Worm (Caenorhabditis elegans): ENCODE measurements around the gene C56G3.2.

C56G3.2 gene

ce11 chrX:7334302-7334724, 31.1 kb upstream of the C56G3.2 start, which contains the start of gene epg-7 (continued):
- TF ChIP-seq ref-2 (tag; optimal IDR thresholded peaks at IDR 0.05), result peak; percentile 82
- TF ChIP-seq ceh-14 (tag; optimal IDR thresholded peaks at IDR 0.05), result peak; percentile 41
- TF ChIP-seq sdc-2 (tag; optimal IDR thresholded peaks at IDR 0.05), result peak; percentile 65
- no peak for TF ChIP-seq Y22D7AL.16 (tag; optimal IDR thresholded peaks at IDR 0.05)
- TF ChIP-seq rnt-1 (tag; optimal IDR thresholded peaks at IDR 0.05), result peak; percentile 81
- no peak for TF ChIP-seq fkh-6 (tag; optimal IDR thresholded peaks at IDR 0.05)
- TF ChIP-seq odd-2 (tag; optimal IDR thresholded peaks at IDR 0.05), result no peak
- no peak for TF ChIP-seq ceh-6 (GFP tag; optimal IDR thresholded peaks at IDR 0.05)
- peak; percentile 17; the same call in 1 of the 2 replicates for TF ChIP-seq sox-2 (GFP tag; IDR thresholded peaks at IDR 0.05)
- no peak for TF ChIP-seq eyg-1 (tag; optimal IDR thresholded peaks at IDR 0.05)
- TF ChIP-seq pros-1 (tag; optimal IDR thresholded peaks at IDR 0.05), result peak; percentile 91
- TF ChIP-seq pha-4 (tag; optimal IDR thresholded peaks at IDR 0.05), result no peak
- no peak for TF ChIP-seq nhr-11 (tag; optimal IDR thresholded peaks at IDR 0.05)
- peak; percentile 63 for TF ChIP-seq pqm-1 (tag; optimal IDR thresholded peaks at IDR 0.05)
- no peak for TF ChIP-seq lim-6 (tag; optimal IDR thresholded peaks at IDR 0.05)
- TF ChIP-seq gmeb-2 (tag; optimal IDR thresholded peaks at IDR 0.05), result no peak
- peak; percentile 63 for TF ChIP-seq ceh-34 (tag; optimal IDR thresholded peaks at IDR 0.05)
- TF ChIP-seq elt-4 (tag; optimal IDR thresholded peaks at IDR 0.05), result no peak
- TF ChIP-seq nfya-1 (tag; optimal IDR thresholded peaks at IDR 0.05), result peak; percentile 90
- no peak for TF ChIP-seq zip-5 (tag; optimal IDR thresholded peaks at IDR 0.05)
- peak; percentile 48 for TF ChIP-seq unc-55 (GFP tag; optimal IDR thresholded peaks at IDR 0.05)
- TF ChIP-seq F13H6.1 (tag; optimal IDR thresholded peaks at IDR 0.05), result peak; percentile 74

ce11 chrX:7340394-7340793, 25.0 kb upstream of the C56G3.2 start:
- TF ChIP-seq lim-6 (tag; optimal IDR thresholded peaks at IDR 0.05) (no peak), ceh-22 (tag; optimal IDR thresholded peaks at IDR 0.05) (no peak), hlh-13 (GFP tag; optimal IDR thresholded peaks at IDR 0.05) (no peak), K09A11.1 (tag; optimal IDR thresholded peaks at IDR 0.05; ENCODE audit: insufficient read depth) (no peak), unc-86 (tag; optimal IDR thresholded peaks at IDR 0.05) (no peak), nfya-1 (tag; optimal IDR thresholded peaks at IDR 0.05) (no peak), hlh-30 (tag; optimal IDR thresholded peaks at IDR 0.05; ENCODE audit: insufficient read depth) (no peak), ceh-48 (tag; optimal IDR thresholded peaks at IDR 0.05) (no peak), T23F11.4 (GFP tag; optimal IDR thresholded peaks at IDR 0.05) (no peak), fax-1 (tag; optimal IDR thresholded peaks at IDR 0.05) (no peak), ahr-1 (tag; optimal IDR thresholded peaks at IDR 0.05) (no peak), ama-1 (optimal IDR thresholded peaks at IDR 0.05) (no peak), C38D4.7 (GFP tag; optimal IDR thresholded peaks at IDR 0.05) (no peak)

ce11 chrX:7340915-7341559, 24.3 kb upstream of the C56G3.2 start, which contains the start of gene C07D8.6:
Gene C07D8.6 (plus strand): TSS chrX:7341509.
- TF ChIP-seq rnt-1 (tag; optimal IDR thresholded peaks at IDR 0.05) (no peak), dve-1 (tag; optimal IDR thresholded peaks at IDR 0.05) (peak; percentile 4), tbx-2 (tag; optimal IDR thresholded peaks at IDR 0.05) (no peak), unc-55 (GFP tag; optimal IDR thresholded peaks at IDR 0.05) (no peak), ceh-31 (tag; optimal IDR thresholded peaks at IDR 0.05) (no peak), pat-9 (tag; optimal IDR thresholded peaks at IDR 0.05) (no peak), unc-3 (GFP tag; conservative IDR thresholded peaks at IDR 0.05) (no peak), unc-3 (tag; optimal IDR thresholded peaks at IDR 0.05) (no peak), pax-1 (tag; optimal IDR thresholded peaks at IDR 0.05) (no peak), ref-2 (tag; optimal IDR thresholded peaks at IDR 0.05) (no peak), unc-42 (tag; optimal IDR thresholded peaks at IDR 0.05) (no peak), nhr-11 (tag; optimal IDR thresholded peaks at IDR 0.05) (no peak), nfya-1 (tag; optimal IDR thresholded peaks at IDR 0.05) (peak; percentile 21), pqm-1 (tag; optimal IDR thresholded peaks at IDR 0.05) (no peak), K02D7.2 (tag; optimal IDR thresholded peaks at IDR 0.05) (no peak), unc-86 (tag; optimal IDR thresholded peaks at IDR 0.05) (no peak), elt-2 (tag; optimal IDR thresholded peaks at IDR 0.05) (peak; percentile 64), hlh-30 (tag; optimal IDR thresholded peaks at IDR 0.05; ENCODE audit: insufficient read depth) (no peak)
